Worm (Caenorhabditis elegans): ENCODE measurements around the gene Y41D4A.4.

Gene Y41D4A.4

DNA sequence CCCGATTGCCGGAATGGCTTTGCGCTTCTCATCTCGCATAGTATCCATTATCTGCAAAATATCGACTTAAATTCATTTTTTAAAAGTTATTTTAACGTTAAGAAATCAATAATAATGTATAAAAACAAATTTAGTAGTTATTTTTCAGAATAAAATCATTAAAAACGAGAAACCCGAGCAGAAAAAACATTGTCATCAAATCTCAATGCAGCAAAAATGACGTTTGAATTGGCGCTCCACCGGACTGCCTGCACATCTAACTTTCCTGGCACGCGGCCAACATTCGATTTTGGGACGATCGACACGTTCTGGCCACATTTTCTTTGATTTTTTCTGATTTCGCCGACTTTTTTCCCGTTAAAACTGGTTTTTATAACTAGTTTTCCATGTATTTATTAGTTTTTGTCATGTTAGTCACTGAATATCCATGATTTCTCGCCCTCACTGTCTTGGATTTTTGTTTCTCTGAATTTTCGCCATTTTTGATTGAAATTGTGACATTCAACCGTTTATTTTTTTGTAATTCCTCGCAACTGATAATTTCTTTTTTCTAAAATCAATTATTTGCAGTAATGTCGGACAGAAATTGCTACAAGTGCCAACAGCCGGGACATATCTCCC is 36.0 kb upstream of the Y41D4A.4 start, which contains the start of the genes pbs-1 and K08D12.3:
TSS of gene pbs-1 (minus strand) at position 51 of the 621 bp plus-strand sequence.
TSS of gene K08D12.3 (plus strand) at position 571 of the 621 bp plus-strand sequence.
- no peak for TF ChIP-seq ces-1 (GFP tag; optimal IDR thresholded peaks at IDR 0.05)
- peak; percentile 83 for TF ChIP-seq mes-2 (tag; optimal IDR thresholded peaks at IDR 0.05; ENCODE audit: poor library complexity, severe bottlenecking)
- no peak for TF ChIP-seq tra-1 (GFP tag; IDR thresholded peaks at IDR 0.05)
- TF ChIP-seq jun-1 (tag; optimal IDR thresholded peaks at IDR 0.05) = no peak
- TF ChIP-seq lsy-2 (tag; optimal IDR thresholded peaks at IDR 0.05) = peak in 1 of 2 experiments; percentile 92
- no peak for TF ChIP-seq pqm-1 (tag; optimal IDR thresholded peaks at IDR 0.05)
- peak; percentile 81 for TF ChIP-seq lin-38 (GFP tag; IDR thresholded peaks at IDR 0.05)
- no peak for TF ChIP-seq spr-3 (GFP tag; optimal IDR thresholded peaks at IDR 0.05)
- TF ChIP-seq aha-1 (tag) = peak; percentile 71
- no peak for TF ChIP-seq mdt-29 (GFP tag; IDR thresholded peaks at IDR 0.05)
- no peak for TF ChIP-seq lin-39 (tag; optimal IDR thresholded peaks at IDR 0.05)
- no peak for TF ChIP-seq dmd-9 (GFP tag; IDR thresholded peaks at IDR 0.05)
- no peak for TF ChIP-seq fos-1 (tag; optimal IDR thresholded peaks at IDR 0.05)
- no peak for TF ChIP-seq madf-9 (GFP tag; conservative IDR thresholded peaks at IDR 0.05)
- TF ChIP-seq unc-39 (tag; optimal IDR thresholded peaks at IDR 0.05) = no peak
- TF ChIP-seq ceh-20 (GFP tag; IDR thresholded peaks at IDR 0.05) = no peak
- no peak for TF ChIP-seq F44E2.7 (GFP tag; IDR thresholded peaks at IDR 0.05)
- no peak for TF ChIP-seq nhr-237 (tag; optimal IDR thresholded peaks at IDR 0.05)
- no peak for TF ChIP-seq Y48G9A.11 (GFP tag; IDR thresholded peaks at IDR 0.05)
- TF ChIP-seq spr-1 (tag; optimal IDR thresholded peaks at IDR 0.05) = no peak
- TF ChIP-seq vab-7 (GFP tag; IDR thresholded peaks at IDR 0.05) = no peak
- TF ChIP-seq ZK546.5 (tag; optimal IDR thresholded peaks at IDR 0.05) = peak; percentile 57 to 92
- peak; percentile 81 for TF ChIP-seq mep-1 (tag; optimal IDR thresholded peaks at IDR 0.05)
- no peak for TF ChIP-seq sdz-12 (GFP tag; optimal IDR thresholded peaks at IDR 0.05)
- peak; percentile 75 for TF ChIP-seq hlh-30 (tag; optimal IDR thresholded peaks at IDR 0.05; ENCODE audit: insufficient read depth)
- no peak for TF ChIP-seq daf-8 (GFP tag; IDR thresholded peaks at IDR 0.05)
- no peak for TF ChIP-seq mxl-2 (GFP tag; conservative IDR thresholded peaks at IDR 0.05)
- peak; percentile 93 for TF ChIP-seq dpl-1 (GFP tag; optimal IDR thresholded peaks at IDR 0.05)
- peak; percentile 69 for TF ChIP-seq rbr-2 (tag; optimal IDR thresholded peaks at IDR 0.05)
- peak; percentile 39 for TF ChIP-seq nhr-28 (tag; optimal IDR thresholded peaks at IDR 0.05)
- no peak for TF ChIP-seq dmd-8 (GFP tag; IDR thresholded peaks at IDR 0.05)
- TF ChIP-seq zip-2 (tag; optimal IDR thresholded peaks at IDR 0.05) = no peak
- TF ChIP-seq F26F4.8 (GFP tag; conservative IDR thresholded peaks at IDR 0.05) = no peak
- TF ChIP-seq R02D3.7 (tag; optimal IDR thresholded peaks at IDR 0.05) = no peak
- TF ChIP-seq ama-1 (optimal IDR thresholded peaks at IDR 0.05) = peak; percentile 27
- TF ChIP-seq hif-1 (tag; optimal IDR thresholded peaks at IDR 0.05) = peak in 1 of 2 experiments; percentile 75
- no peak for TF ChIP-seq Y75B8A.6 (GFP tag; IDR thresholded peaks at IDR 0.05)
- TF ChIP-seq madf-5 (GFP tag; IDR thresholded peaks at IDR 0.05) = no peak
- no peak for TF ChIP-seq F49E8.2 (tag; optimal IDR thresholded peaks at IDR 0.05; ENCODE audit: borderline replicate concordance)
- TF ChIP-seq Y5F2A.4 (GFP tag; optimal IDR thresholded peaks at IDR 0.05) = no peak
- no peak for TF ChIP-seq pha-4 (GFP tag; IDR thresholded peaks at IDR 0.05)
- TF ChIP-seq pha-4 (tag; optimal IDR thresholded peaks at IDR 0.05) = no peak
- TF ChIP-seq F10B5.3 (tag; optimal IDR thresholded peaks at IDR 0.05) = peak; percentile 19
- no peak for TF ChIP-seq attf-4 (tag; optimal IDR thresholded peaks at IDR 0.05)
- no peak for TF ChIP-seq zfp-3 (GFP tag; conservative IDR thresholded peaks at IDR 0.05)
- no peak for TF ChIP-seq nhr-76 (tag; optimal IDR thresholded peaks at IDR 0.05)
- no peak for TF ChIP-seq aly-2 (tag; optimal IDR thresholded peaks at IDR 0.05)
- TF ChIP-seq nhr-25 (tag; optimal IDR thresholded peaks at IDR 0.05; ENCODE audit: borderline replicate concordance, insufficient read depth) = peak; percentile 48
- peak; percentile 62 for TF ChIP-seq nhr-6 (tag; optimal IDR thresholded peaks at IDR 0.05)
- peak; percentile 75 for TF ChIP-seq nhr-102 (tag; optimal IDR thresholded peaks at IDR 0.05)
- no peak for TF ChIP-seq egl-43 (GFP tag; IDR thresholded peaks at IDR 0.05)
- peak; percentile 14 for TF ChIP-seq nhr-77 (tag; optimal IDR thresholded peaks at IDR 0.05)
